Fruit fly (Drosophila melanogaster): Measurements from ENCODE around the gene Ubr1.

- no peak for TF ChIP-seq CG9797 (GFP tag; optimal IDR thresholded peaks at IDR 0.05)
- TF ChIP-seq corto (GFP tag; optimal IDR thresholded peaks at IDR 0.05) = no peak
- TF ChIP-seq pan (optimal IDR thresholded peaks at IDR 0.05) = no peak
- TF ChIP-seq pan (GFP tag; optimal IDR thresholded peaks at IDR 0.05 in 1 of 2, IDR thresholded peaks at IDR 0.05 in 1 of 2) = no peak
- no peak for TF ChIP-seq CG11504 (tag; optimal IDR thresholded peaks at IDR 0.05)
- no peak for TF ChIP-seq gro (GFP tag; optimal IDR thresholded peaks at IDR 0.05)
- no peak for TF ChIP-seq CG1233 (GFP tag; optimal IDR thresholded peaks at IDR 0.05)
- TF ChIP-seq CG18619 (GFP tag; optimal IDR thresholded peaks at IDR 0.05) = no peak
- TF ChIP-seq NfI (GFP tag; optimal IDR thresholded peaks at IDR 0.05) = no peak
- TF ChIP-seq CG10543 (GFP tag; optimal IDR thresholded peaks at IDR 0.05) = no peak
- TF ChIP-seq CTCF (GFP tag; optimal IDR thresholded peaks at IDR 0.05) = no peak
- TF ChIP-seq CG2199 (GFP tag; IDR thresholded peaks at IDR 0.05) = no peak
Measured at dm6 chrX:16907675-16908074, 60.8 kb downstream of the Ubr1 start.

Measured in whole organism, embryonic.